Fruit fly (Drosophila melanogaster) whole organism, embryonic: ENCODE results near the gene CG9263.

Experiments used
- Abd-B ChIP-seq: fragments of 200-800 bp; sonication (Bioruptor generic); optimal IDR thresholded peaks from 2 replicates; lab custom pipeline; 2018; ENCODE audit warnings: missing biosample characterization, mild to moderate bottlenecking, missing genetic modification characterization, moderate library complexity
- Ada2b ChIP-seq: fragments of 200-800 bp; sonication (Bioruptor generic); IDR thresholded peaks from 2 replicates; pipeline ENCODE4 v1.3.6; 2022; ENCODE audit warnings: missing biosample characterization, missing genetic modification characterization
- B-H2 ChIP-seq: fragments of 200-800 bp; sonication (Bioruptor generic); optimal IDR thresholded peaks from 2 replicates; lab custom pipeline; 2018; ENCODE audit warnings: missing biosample characterization, mild to moderate bottlenecking, missing genetic modification characterization
- CG10979 ChIP-seq: fragments of 200-800 bp; sonication (Bioruptor generic); optimal IDR thresholded peaks from 2 replicates; lab custom pipeline; 2018; ENCODE audit warnings: missing biosample characterization, mild to moderate bottlenecking, missing genetic modification characterization, moderate library complexity
- CG11247 ChIP-seq: fragments of 200-800 bp; sonication (Bioruptor generic); IDR thresholded peaks from 2 replicates; pipeline ENCODE4 v1.3.6; 2022; ENCODE audit warnings: missing biosample characterization, missing genetic modification characterization
- CG11504 ChIP-seq: fragments of 200-800 bp; sonication (Bioruptor generic); optimal IDR thresholded peaks from 3 replicates; lab custom pipeline; 2019; ENCODE audit warnings: missing biosample characterization, mild to moderate bottlenecking, missing genetic modification characterization, moderate library complexity
- CG12155 ChIP-seq: fragments of 200-800 bp; sonication (Bioruptor generic); optimal IDR thresholded peaks from 3 replicates; lab custom pipeline; 2016; ENCODE audit warnings: missing biosample characterization, missing genetic modification characterization
- CG13424 ChIP-seq: fragments of 200-800 bp; sonication (Bioruptor generic); optimal IDR thresholded peaks from 2 replicates; lab custom pipeline; 2019; ENCODE audit warnings: missing biosample characterization, mild to moderate bottlenecking, missing genetic modification characterization, moderate library complexity
- CG13624 ChIP-seq: fragments of 200-800 bp; sonication (Bioruptor generic); optimal IDR thresholded peaks from 2 replicates; lab custom pipeline; 2016; ENCODE audit warnings: missing biosample characterization, missing genetic modification characterization
- CG1602 ChIP-seq: fragments of 200-800 bp; sonication (Bioruptor generic); optimal IDR thresholded peaks from 3 replicates; lab custom pipeline; 2016; ENCODE audit warnings: missing biosample characterization, missing genetic modification characterization
- CG17385 ChIP-seq: fragments of 200-800 bp; sonication (Bioruptor generic); optimal IDR thresholded peaks from 3 replicates; lab custom pipeline; 2018; ENCODE audit warnings: missing biosample characterization, mild to moderate bottlenecking, missing genetic modification characterization
- CG2120 ChIP-seq: fragments of 200-800 bp; sonication (Bioruptor generic); optimal IDR thresholded peaks from 3 replicates; lab custom pipeline; 2016; ENCODE audit warnings: missing biosample characterization, missing genetic modification characterization
- CG2199 ChIP-seq: fragments of 200-800 bp; sonication (Bioruptor generic); IDR thresholded peaks from 3 replicates; pipeline ENCODE4 v1.3.6; 2022; ENCODE audit warnings: missing biosample characterization, missing genetic modification characterization
- CG2678 ChIP-seq: fragments of 200-800 bp; sonication (Bioruptor generic); optimal IDR thresholded peaks from 3 replicates; lab custom pipeline; 2019; ENCODE audit warnings: missing biosample characterization, mild to moderate bottlenecking, missing genetic modification characterization, moderate library complexity
- CG30403 ChIP-seq: fragments of 200-800 bp; sonication (Bioruptor generic); optimal IDR thresholded peaks from 3 replicates; lab custom pipeline; 2016; ENCODE audit warnings: missing biosample characterization, missing genetic modification characterization
- CG3281 ChIP-seq: fragments of 200-800 bp; sonication (Bioruptor generic); optimal IDR thresholded peaks from 3 replicates; lab custom pipeline; 2017; ENCODE audit warnings: missing biosample characterization, mild to moderate bottlenecking, missing genetic modification characterization
- CG3726 ChIP-seq: fragments of 200-800 bp; sonication (Bioruptor generic); IDR thresholded peaks from 3 replicates; pipeline ENCODE4, ENCODE4 v1.3.6; 2022; ENCODE audit warnings: missing biosample characterization, missing genetic modification characterization
- CG3847 ChIP-seq: fragments of 200-800 bp; sonication (Bioruptor generic); IDR thresholded peaks from 2 replicates; pipeline ENCODE4 v1.3.6; 2022; ENCODE audit warnings: missing biosample characterization, missing genetic modification characterization
- CG6272 ChIP-seq: fragments of 200-800 bp; sonication (Bioruptor generic); IDR thresholded peaks from 2 replicates; pipeline ENCODE4 v1.3.6; 2022; ENCODE audit warnings: missing biosample characterization, missing genetic modification characterization
- CG7839 ChIP-seq: fragments of 200-800 bp; sonication (Bioruptor generic); optimal IDR thresholded peaks from 3 replicates; lab custom pipeline; 2018; ENCODE audit warnings: missing biosample characterization, mild to moderate bottlenecking, missing genetic modification characterization, moderate library complexity
- D19B ChIP-seq: fragments of 200-800 bp; sonication (Bioruptor generic); optimal IDR thresholded peaks from 2 replicates; lab custom pipeline; 2017; ENCODE audit warnings: missing biosample characterization, mild to moderate bottlenecking, missing genetic modification characterization
- Dip2 ChIP-seq: fragments of 200-800 bp; sonication (Bioruptor generic); IDR thresholded peaks from 2 replicates; pipeline ENCODE4 v1.3.6; 2022; ENCODE audit warnings: missing biosample characterization, missing genetic modification characterization
- Doc2 ChIP-seq: fragments of 200-800 bp; sonication (Bioruptor generic); IDR thresholded peaks from 2 replicates; pipeline ENCODE4 v1.3.6; 2022; ENCODE audit warnings: missing biosample characterization, missing genetic modification characterization
- Gug ChIP-seq: fragments of 200-800 bp; sonication (Bioruptor generic); IDR thresholded peaks from 4 replicates; pipeline ENCODE4 v1.3.6; 2022; ENCODE audit warnings: missing biosample characterization, missing genetic modification characterization
- H2.0 ChIP-seq: fragments of 200-800 bp; sonication (Bioruptor generic); IDR thresholded peaks from 2 replicates; pipeline ENCODE4 v1.3.6; 2022; ENCODE audit warnings: missing biosample characterization, missing genetic modification characterization
- Jarid2 ChIP-seq: fragments of 200-800 bp; sonication (Bioruptor generic); optimal IDR thresholded peaks from 3 replicates; lab custom pipeline; 2017; ENCODE audit warnings: mild to moderate bottlenecking, missing biosample characterization, missing genetic modification reagents, missing genetic modification characterization
- MTF-1 ChIP-seq: fragments of 200-800 bp; sonication (Bioruptor generic); optimal IDR thresholded peaks from 2 replicates; lab custom pipeline; 2018; ENCODE audit warnings: missing biosample characterization, mild to moderate bottlenecking, missing genetic modification characterization, borderline replicate concordance
- Ptx1 ChIP-seq: fragments of 200-800 bp; sonication (Bioruptor generic); IDR thresholded peaks from 2 replicates; pipeline ENCODE4 v1.3.6; 2022; ENCODE audit warnings: missing biosample characterization, missing genetic modification characterization
- Sox102F ChIP-seq: fragments of 200-800 bp; sonication (Bioruptor generic); optimal IDR thresholded peaks from 2 replicates; lab custom pipeline; 2018; ENCODE audit warnings: missing biosample characterization, mild to moderate bottlenecking, missing genetic modification characterization, moderate library complexity
- TFAM ChIP-seq: fragments of 200-800 bp; sonication (Bioruptor generic); optimal IDR thresholded peaks from 2 replicates; lab custom pipeline; 2017; ENCODE audit warnings: missing biosample characterization, missing genetic modification characterization, inconsistent platforms
- al ChIP-seq: fragments of 200-800 bp; sonication (Bioruptor generic); IDR thresholded peaks from 2 replicates; pipeline ENCODE4 v1.3.6; 2022; ENCODE audit warnings: missing biosample characterization, missing genetic modification characterization
- ara ChIP-seq: fragments of 200-800 bp; sonication (Bioruptor generic); IDR thresholded peaks from 2 replicates; pipeline ENCODE4 v1.3.6; 2022; ENCODE audit warnings: missing biosample characterization, missing genetic modification characterization
- ase ChIP-seq: fragments of 200-800 bp; sonication (Bioruptor generic); IDR thresholded peaks from 3 replicates; pipeline ENCODE4 v1.3.6; 2022; ENCODE audit warnings: missing biosample characterization, missing genetic modification characterization
- eve ChIP-seq, 2 experiments: fragments of >200 bp; optimal IDR thresholded peaks; 2 replicates each; lab custom pipeline; 2017; ENCODE audit warnings: missing biosample characterization in 2 of 2, missing genetic modification characterization in 2 of 2
- fd96Cb ChIP-seq: fragments of 200-800 bp; sonication (Bioruptor generic); optimal IDR thresholded peaks from 2 replicates; lab custom pipeline; 2018; ENCODE audit warnings: missing biosample characterization, mild to moderate bottlenecking, missing genetic modification characterization, moderate library complexity
- gcm2 ChIP-seq: fragments of 200-800 bp; sonication (Bioruptor generic); optimal IDR thresholded peaks from 2 replicates; lab custom pipeline; 2016; ENCODE audit warnings: missing biosample characterization, missing genetic modification characterization
- gt ChIP-seq: fragments of 200-800 bp; sonication (Bioruptor generic); IDR thresholded peaks from 2 replicates; pipeline ENCODE4 v1.3.6; 2022; ENCODE audit warnings: missing biosample characterization, missing genetic modification characterization
- jing ChIP-seq: fragments of 200-800 bp; sonication (Bioruptor generic); optimal IDR thresholded peaks from 2 replicates; lab custom pipeline; 2018; ENCODE audit warnings: missing biosample characterization, mild to moderate bottlenecking, missing genetic modification characterization
- lilli ChIP-seq: fragments of 200-800 bp; sonication (Bioruptor generic); optimal IDR thresholded peaks from 3 replicates; lab custom pipeline; 2016; ENCODE audit warnings: missing biosample characterization, missing genetic modification characterization
- lov ChIP-seq, 2 experiments: fragments of 200-800 bp in 1 of 2; fragments of >200 bp in 1 of 2; sonication (Bioruptor generic) in 1 of 2; IDR thresholded peaks in 1 of 2; optimal IDR thresholded peaks in 1 of 2; 2 replicates in 1 of 2; 3 replicates in 1 of 2; pipeline versions ENCODE4 v1.3.6 to Lab custom; 2017 to 2022; ENCODE audit warnings: missing biosample characterization in 1 of 2, missing genetic modification characterization in 1 of 2
- luna ChIP-seq: fragments of 200-800 bp; sonication (Bioruptor generic); optimal IDR thresholded peaks from 2 replicates; lab custom pipeline; 2016; ENCODE audit warnings: missing biosample characterization, missing genetic modification characterization
- otp ChIP-seq: fragments of 200-800 bp; sonication (Bioruptor generic); IDR thresholded peaks from 3 replicates; pipeline ENCODE4, ENCODE4 v1.3.6; 2022; ENCODE audit warnings: missing biosample characterization, missing genetic modification characterization
- peb ChIP-seq: fragments of 200-800 bp; sonication (Bioruptor generic); IDR thresholded peaks from 2 replicates; pipeline ENCODE4 v1.3.6; 2022; ENCODE audit warnings: missing biosample characterization, missing genetic modification characterization
- phol ChIP-seq: fragments of 200-800 bp; sonication (Bioruptor generic); optimal IDR thresholded peaks from 3 replicates; lab custom pipeline; 2018; ENCODE audit warnings: missing biosample characterization, mild to moderate bottlenecking, missing genetic modification characterization, moderate library complexity
- psq ChIP-seq: fragments of 200-800 bp; sonication (Bioruptor generic); optimal IDR thresholded peaks from 2 replicates; lab custom pipeline; 2017; ENCODE audit warnings: missing biosample characterization, missing genetic modification characterization
- sim ChIP-seq: fragments of 200-800 bp; sonication (Bioruptor generic); IDR thresholded peaks from 2 replicates; pipeline ENCODE4 v1.3.6; 2022; ENCODE audit warnings: missing biosample characterization, missing genetic modification characterization
- tgo ChIP-seq: fragments of 200-800 bp; sonication (Bioruptor generic); IDR thresholded peaks from 3 replicates; pipeline ENCODE4 v1.3.6; 2022; ENCODE audit warnings: missing biosample characterization, missing genetic modification characterization
- unpg ChIP-seq: fragments of 200-800 bp; sonication (Bioruptor generic); optimal IDR thresholded peaks from 3 replicates; lab custom pipeline; 2018; ENCODE audit warnings: missing biosample characterization, mild to moderate bottlenecking, missing genetic modification characterization, moderate library complexity
- yki ChIP-seq: fragments of >200 bp; optimal IDR thresholded peaks from 3 replicates; lab custom pipeline; 2018

Gene CG9263

dm6 chr2L:13512182-13513032 is 30.0 kb downstream of the CG9263 start (continued):
- TF ChIP-seq lilli (GFP tag; lab: Kevin White, UChicago) (peak; percentile 33), CG12155 (peak; percentile 2), B-H2 (GFP tag; lab: Kevin White, UChicago) (no peak), TFAM (GFP tag; lab: Kevin White, UChicago) (no peak), ara (GFP tag; lab: Robert Waterston, UW) (no peak), gcm2 (GFP tag; lab: Kevin White, UChicago) (no peak), sim (GFP tag; lab: Robert Waterston, UW) (no peak), Abd-B (peak; percentile 49), ase (GFP tag; lab: Robert Waterston, UW) (peak; percentile 23; the same call in 1 of the 3 replicates), CG11504 (peak; percentile 65), CG1602 (GFP tag; lab: Kevin White, UChicago) (no peak), Gug (GFP tag; lab: Robert Waterston, UW) (peak; percentile 16; the same call in 2 of the 4 replicates), yki (lab: Kevin White, UChicago) (peak; percentile 87), H2.0 (GFP tag; lab: Robert Waterston, UW) (peak; percentile 23; the same call in 1 of the 2 replicates), CG6272 (peak; percentile 22; the same call in 1 of the 2 replicates), luna (GFP tag; lab: Kevin White, UChicago) (no peak), D19B (GFP tag; lab: Kevin White, UChicago) (no peak), CG11247 (peak; percentile 62), Sox102F (GFP tag; lab: Kevin White, UChicago) (peak; percentile 47), phol (peak; percentile 27), tgo (GFP tag; lab: Robert Waterston, UW) (peak; percentile 55; the same call in 2 of the 3 replicates), otp (GFP tag; lab: Robert Waterston, UW) (no peak), CG2678 (tag; lab: Kevin White, UChicago) (peak; percentile 47), CG3847 (GFP tag; lab: Robert Waterston, UW) (peak; percentile 31; the same call in 1 of the 2 replicates), CG17385 (GFP tag; lab: Kevin White, UChicago) (no peak), CG10979 (no peak), Dip2 (no peak), MTF-1 (peak; percentile 3), gt (GFP tag; lab: Robert Waterston, UW) (no peak), Ptx1 (GFP tag; lab: Robert Waterston, UW) (peak; percentile 61; the same call in 1 of the 2 replicates), unpg (peak; percentile 46), fd96Cb (tag; lab: Kevin White, UChicago) (peak; percentile 32), peb (GFP tag; lab: Robert Waterston, UW) (peak; percentile 19; the same call in 1 of the 2 replicates), psq (GFP tag; lab: Kevin White, UChicago) (no peak), Jarid2 (GFP tag; lab: Kevin White, UChicago) (no peak), CG2199 (peak; percentile 73; the same call in 1 of the 3 replicates), eve (GFP tag; optimal IDR thresholded peaks at IDR 0.05; lab: Kevin White, UChicago) (peak in 1 of 2 experiments; percentile 58), Doc2 (no peak), jing (GFP tag; lab: Kevin White, UChicago) (no peak), CG3281 (GFP tag; lab: Kevin White, UChicago) (peak; percentile 47), CG7839 (tag; lab: Kevin White, UChicago) (peak; percentile 53), CG3726 (no peak), CG30403 (GFP tag; lab: Kevin White, UChicago) (peak; percentile 31), lov (optimal IDR thresholded peaks at IDR 0.05; lab: Kevin White, UChicago) (no peak), lov (GFP tag; IDR thresholded peaks at IDR 0.05; lab: Robert Waterston, UW) (no peak), CG13624 (GFP tag; lab: Kevin White, UChicago) (peak; percentile 44), Ada2b (GFP tag; lab: Robert Waterston, UW) (peak; percentile 44), al (0 out of 2 replicates have a peak, but pooled peaks have one; percentile 10), CG2120 (peak; percentile 52), CG13424 (tag; lab: Kevin White, UChicago) (peak; percentile 10)
